Worm (Caenorhabditis elegans) whole organism, young adult: ENCODE results near the gene par-1.

Experiments used
- B0336.3 ChIP-seq: fragments of 200-800 bp; sonication (Bioruptor generic); IDR thresholded peaks from 2 replicates; pipeline ENCODE4 v1.3.6; 2022; ENCODE audit warnings: missing genetic modification characterization, missing compliant biosample characterization
- C06A6.2 ChIP-seq: fragments of 200-800 bp; sonication (Bioruptor generic); conservative IDR thresholded peaks from 2 replicates; pipeline ENCODE4 v1.3.6; 2022; ENCODE audit warnings: missing genetic modification characterization, missing compliant biosample characterization
- F10E7.11 ChIP-seq: sonication (generic microtip); optimal IDR thresholded peaks from 2 replicates; lab custom pipeline; 2017; ENCODE audit warnings: mild to moderate bottlenecking, missing genetic modification characterization, moderate library complexity, missing compliant biosample characterization
- F33H1.4 ChIP-seq: fragments of 200-800 bp; sonication (Bioruptor generic); IDR thresholded peaks from 2 replicates; pipeline ENCODE4 v1.3.6; 2022; ENCODE audit warnings: missing genetic modification reagents, missing genetic modification characterization, missing compliant biosample characterization
- F37B4.10 ChIP-seq: fragments of 200-800 bp; sonication (Bioruptor generic); IDR thresholded peaks from 2 replicates; pipeline ENCODE4 v1.3.6; 2022; ENCODE audit warnings: missing genetic modification characterization, missing compliant biosample characterization
- Y53G8AR.9 ChIP-seq: fragments of 200-800 bp; sonication (Bioruptor generic); conservative IDR thresholded peaks from 2 replicates; pipeline ENCODE4 v1.3.6; 2022; ENCODE audit warnings: missing genetic modification reagents, missing genetic modification characterization, missing compliant biosample characterization
- Y95B8A.8 ChIP-seq: fragments of 200-800 bp; sonication (Bioruptor generic); IDR thresholded peaks from 2 replicates; pipeline ENCODE4 v1.3.6; 2022; ENCODE audit warnings: missing genetic modification reagents, missing genetic modification characterization, missing compliant biosample characterization
- akir-1 ChIP-seq: fragments of 200-800 bp; sonication (Bioruptor generic); optimal IDR thresholded peaks from 2 replicates; lab custom pipeline; 2018; ENCODE audit warnings: mild to moderate bottlenecking, missing genetic modification characterization, moderate library complexity, missing compliant biosample characterization
- attf-3 ChIP-seq: fragments of 200-800 bp; sonication (Bioruptor generic); conservative IDR thresholded peaks from 2 replicates; pipeline ENCODE4 v1.3.6; 2022; ENCODE audit warnings: missing genetic modification reagents, missing genetic modification characterization, missing compliant biosample characterization
- ceh-27 ChIP-seq: fragments of 200-800 bp; sonication (Bioruptor generic); optimal IDR thresholded peaks from 2 replicates; lab custom pipeline; 2018; ENCODE audit warnings: mild to moderate bottlenecking, missing genetic modification characterization, moderate library complexity, missing compliant biosample characterization
- egl-18 ChIP-seq: fragments of 200-800 bp; sonication (Bioruptor generic); IDR thresholded peaks from 2 replicates; pipeline ENCODE4 v1.3.6; 2022; ENCODE audit warnings: missing genetic modification reagents, missing genetic modification characterization, missing compliant biosample characterization
- fkh-3 ChIP-seq: sonication (generic microtip); optimal IDR thresholded peaks from 2 replicates; lab custom pipeline; 2016; ENCODE audit warnings: mild to moderate bottlenecking, missing genetic modification characterization, missing compliant biosample characterization
- gei-17 ChIP-seq: fragments of 200-800 bp; sonication (Bioruptor generic); optimal IDR thresholded peaks from 2 replicates; lab custom pipeline; 2018; ENCODE audit warnings: mild to moderate bottlenecking, missing genetic modification characterization, missing compliant biosample characterization
- him-1 ChIP-seq: sonication (generic microtip); optimal IDR thresholded peaks from 2 replicates; lab custom pipeline; 2016; ENCODE audit warnings: missing genotype, missing genetic modification reagents, missing genetic modification characterization, missing compliant biosample characterization
- hlh-12 ChIP-seq: sonication (generic microtip); optimal IDR thresholded peaks from 2 replicates; lab custom pipeline; 2016; ENCODE audit warnings: missing genetic modification characterization, missing compliant biosample characterization
- hlh-26 ChIP-seq: fragments of 200-800 bp; sonication (Bioruptor generic); conservative IDR thresholded peaks from 2 replicates; pipeline ENCODE4 v1.3.6; 2022; ENCODE audit warnings: missing genetic modification reagents, missing genetic modification characterization, missing compliant biosample characterization
- hsf-1 ChIP-seq: fragments of 200-800 bp; sonication (Bioruptor generic); IDR thresholded peaks from 2 replicates; pipeline ENCODE4 v1.3.6; 2022; ENCODE audit warnings: missing genetic modification reagents, missing genetic modification characterization, missing compliant biosample characterization
- let-526 ChIP-seq: fragments of 200-800 bp; sonication (Bioruptor generic); IDR thresholded peaks from 2 replicates; pipeline ENCODE4 v1.3.6; 2022; ENCODE audit warnings: missing genetic modification reagents, missing genetic modification characterization, missing compliant biosample characterization
- lin-54 ChIP-seq: fragments of 200-800 bp; sonication (Bioruptor generic); optimal IDR thresholded peaks from 2 replicates; lab custom pipeline; 2018; ENCODE audit warnings: mild to moderate bottlenecking, missing genetic modification characterization, missing compliant biosample characterization
- lir-1 ChIP-seq: fragments of 200-800 bp; sonication (Bioruptor generic); conservative IDR thresholded peaks from 2 replicates; pipeline ENCODE4 v1.3.6; 2022; ENCODE audit warnings: missing genetic modification reagents, missing genetic modification characterization, missing compliant biosample characterization
- lsl-1 ChIP-seq: fragments of 200-800 bp; sonication (Bioruptor generic); optimal IDR thresholded peaks from 2 replicates; lab custom pipeline; 2018; ENCODE audit warnings: mild to moderate bottlenecking, missing genetic modification characterization, moderate library complexity, missing compliant biosample characterization
- madf-6 ChIP-seq: fragments of 200-800 bp; sonication (Bioruptor generic); IDR thresholded peaks from 2 replicates; pipeline ENCODE4 v1.3.6; 2022; ENCODE audit warnings: missing genetic modification reagents, missing genetic modification characterization, missing compliant biosample characterization
- madf-8 ChIP-seq: fragments of 200-800 bp; sonication (Bioruptor generic); conservative IDR thresholded peaks from 2 replicates; pipeline ENCODE4 v1.3.6; 2022; ENCODE audit warnings: missing genetic modification reagents, missing genetic modification characterization, missing compliant biosample characterization
- nfya-2 ChIP-seq: fragments of 200-800 bp; sonication (Bioruptor generic); IDR thresholded peaks from 2 replicates; pipeline ENCODE4 v1.3.6; 2022; ENCODE audit warnings: missing genetic modification reagents, missing genetic modification characterization, missing compliant biosample characterization
- repo-1 ChIP-seq: sonication (generic microtip); optimal IDR thresholded peaks from 2 replicates; lab custom pipeline; 2017; ENCODE audit warnings: mild to moderate bottlenecking, missing genetic modification characterization, missing compliant biosample characterization
- sea-2 ChIP-seq: fragments of 200-800 bp; sonication (Bioruptor generic); IDR thresholded peaks from 2 replicates; pipeline ENCODE4 v1.3.6; 2022; ENCODE audit warnings: missing genetic modification characterization, missing compliant biosample characterization
- snpc-1.1 ChIP-seq: sonication (generic microtip); optimal IDR thresholded peaks from 2 replicates; lab custom pipeline; 2017; ENCODE audit warnings: missing genetic modification characterization, mild to moderate bottlenecking, missing compliant biosample characterization, antibody characterized with exemption, moderate library complexity, missing genotype, missing genetic modification reagents; ENCODE audit not compliant: insufficient read depth
- snpc-3.4 ChIP-seq: sonication (generic microtip); optimal IDR thresholded peaks from 2 replicates; lab custom pipeline; 2017; ENCODE audit warnings: missing genetic modification characterization, mild to moderate bottlenecking, missing compliant biosample characterization, antibody characterized with exemption, moderate library complexity, missing genotype, missing genetic modification reagents
- snpc-4 ChIP-seq, 5 experiments: fragments of 150-350 bp in 1 of 5; sonication (generic microtip) in 4 of 5; optimal IDR thresholded peaks; 2 replicates each; lab custom pipeline; 2014 to 2018; ENCODE audit warnings: missing genetic modification characterization in 5 of 5, missing biosample characterization in 3 of 5, antibody characterized with exemption in 2 of 5, mild to moderate bottlenecking in 2 of 5, missing compliant biosample characterization in 2 of 5, missing genotype in 2 of 5, moderate library complexity in 2 of 5, missing genetic modification reagents in 1 of 5
- tlf-1 ChIP-seq: fragments of 200-800 bp; sonication (Bioruptor generic); optimal IDR thresholded peaks from 2 replicates; lab custom pipeline; 2018; ENCODE audit warnings: mild to moderate bottlenecking, missing genetic modification characterization, missing compliant biosample characterization
- zim-3 ChIP-seq: sonication (generic microtip); optimal IDR thresholded peaks from 2 replicates; lab custom pipeline; 2017; ENCODE audit warnings: mild to moderate bottlenecking, missing genetic modification characterization, moderate library complexity, missing compliant biosample characterization
- ztf-18 ChIP-seq: sonication (generic microtip); optimal IDR thresholded peaks from 2 replicates; lab custom pipeline; 2016; ENCODE audit warnings: missing genotype, mild to moderate bottlenecking, missing genetic modification characterization, missing compliant biosample characterization
- ztf-26 ChIP-seq: sonication (generic microtip); optimal IDR thresholded peaks from 2 replicates; lab custom pipeline; 2017; ENCODE audit warnings: missing genetic modification characterization, missing compliant biosample characterization
- ztf-3 ChIP-seq: fragments of 200-800 bp; sonication (Bioruptor generic); optimal IDR thresholded peaks from 2 replicates; lab custom pipeline; 2018; ENCODE audit warnings: mild to moderate bottlenecking, missing genetic modification characterization, missing compliant biosample characterization

Gene par-1

DNA sequence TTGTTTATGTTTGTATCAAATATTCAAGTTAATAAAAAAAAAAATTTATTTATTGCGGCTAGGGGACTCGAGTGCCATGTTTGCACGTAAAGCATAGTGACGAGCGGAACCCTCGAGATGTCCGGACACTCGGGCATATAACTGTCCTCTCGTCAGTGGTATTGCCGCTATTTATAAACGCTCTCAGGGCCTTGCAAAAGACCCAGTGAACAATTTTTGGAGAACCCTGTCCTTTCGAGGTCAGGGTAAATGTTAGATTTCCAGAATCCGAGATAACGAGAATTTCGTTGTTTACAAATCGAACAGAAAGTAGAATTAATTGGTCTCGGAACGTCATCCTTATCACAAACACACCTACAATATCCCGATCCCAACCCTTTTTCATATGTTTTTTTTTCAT is 52.8 kb downstream of the par-1 start, which contains the start of gene D1086.3 (continued):
- TF ChIP-seq tlf-1 (GFP tag; lab: Kevin White, UChicago) (no peak), him-1 (tag; lab: Kevin White, UChicago) (peak; percentile 97), ceh-27 (GFP tag; lab: Kevin White, UChicago) (peak; percentile 5), lin-54 (GFP tag; lab: Kevin White, UChicago) (peak; percentile 63), akir-1 (no peak), sea-2 (no peak), C06A6.2 (GFP tag; lab: Robert Waterston, UW) (no peak)

- TF ChIP-seq repo-1 (no peak), snpc-4 (GFP tag; optimal IDR thresholded peaks at IDR 0.05; lab: Kevin White, UChicago) (no peak), snpc-4 (tag; optimal IDR thresholded peaks at IDR 0.05; lab: Kevin White, UChicago) (peak in 1 of 4 experiments; percentile 30), Y95B8A.8 (GFP tag; lab: Robert Waterston, UW) (no peak), F33H1.4 (peak; percentile 79), hlh-26 (GFP tag; lab: Robert Waterston, UW) (no peak), hsf-1 (GFP tag; lab: Robert Waterston, UW) (no peak), lsl-1 (GFP tag; lab: Kevin White, UChicago) (peak; percentile 89), snpc-1.1 (tag; lab: Kevin White, UChicago) (peak; percentile 37), ztf-18 (tag; lab: Kevin White, UChicago) (no peak), madf-8 (GFP tag; lab: Robert Waterston, UW) (peak; percentile 88), madf-6 (GFP tag; lab: Robert Waterston, UW) (peak; percentile 86)
Observed at ce11 chrV:14090309-14090967, 54.7 kb downstream of the par-1 start, which contains the start of the genes D1086.5 and him-5. D1086.5 (minus strand) TSS chrV:14090359. him-5 (plus strand) TSS chrV:14090426.

DNA sequence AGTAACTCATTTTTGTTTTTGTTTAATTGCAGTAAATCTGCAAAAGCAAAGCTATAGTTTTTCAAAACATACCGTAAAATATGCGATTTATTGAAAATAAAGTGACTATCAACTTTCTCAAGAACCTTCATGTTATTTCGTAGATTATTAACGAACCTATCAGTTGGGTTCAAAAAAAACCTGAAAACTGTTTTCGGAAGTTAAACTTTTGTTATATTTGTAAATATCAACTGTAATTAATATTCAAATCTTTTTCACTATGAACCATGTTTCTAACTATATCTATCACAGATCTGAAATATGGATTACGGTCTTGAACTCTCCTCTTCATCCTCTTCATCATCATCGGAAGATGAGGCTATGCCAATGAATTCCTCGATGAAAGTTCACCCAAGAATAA is 57.1 kb downstream of the par-1 start, which contains the start of gene D1086.19:
D1086.19 (plus strand) TSS at position 301 of the 400 bp plus-strand sequence.
- TF ChIP-seq F37B4.10 (no peak), attf-3 (no peak), F10E7.11 (tag; lab: Kevin White, UChicago) (no peak), hlh-26 (GFP tag; lab: Robert Waterston, UW) (no peak), Y53G8AR.9 (GFP tag; lab: Robert Waterston, UW) (no peak), snpc-3.4 (no peak), tlf-1 (GFP tag; lab: Kevin White, UChicago) (no peak), zim-3 (tag; lab: Kevin White, UChicago) (no peak), let-526 (GFP tag; lab: Robert Waterston, UW) (no peak), nfya-2 (GFP tag; lab: Robert Waterston, UW) (no peak), gei-17 (no peak), fkh-3 (tag; lab: Kevin White, UChicago) (no peak), ztf-26 (no peak), lir-1 (no peak), ztf-3 (no peak)

- TF ChIP-seq ztf-3 (no peak), egl-18 (GFP tag; lab: Robert Waterston, UW) (no peak), him-1 (tag; lab: Kevin White, UChicago) (no peak), hlh-12 (tag; lab: Kevin White, UChicago) (no peak), B0336.3 (GFP tag; lab: Robert Waterston, UW) (no peak)
Observed at ce11 chrV:14085589-14085988, 59.6 kb downstream of the par-1 start, which contains the start of gene D1086.18. D1086.18 (plus strand) TSS chrV:14085889.
